Worm (Caenorhabditis elegans) whole organism, early embryonic: ENCODE data around the gene pat-6.

Experiments used
- B0310.2 ChIP-seq: sonication (generic microtip); optimal IDR thresholded peaks from 2 replicates; lab custom pipeline; 2016; ENCODE audit warnings: mild to moderate bottlenecking, missing genetic modification characterization, missing compliant biosample characterization
- F13C5.2 ChIP-seq: sonication (generic microtip); optimal IDR thresholded peaks from 2 replicates; lab custom pipeline; 2017; ENCODE audit warnings: mild to moderate bottlenecking, missing genetic modification characterization, inconsistent platforms, missing compliant biosample characterization
- aly-1 ChIP-seq: sonication (generic microtip); optimal IDR thresholded peaks from 2 replicates; lab custom pipeline; 2016; ENCODE audit warnings: missing genetic modification characterization, missing compliant biosample characterization
- ama-1 ChIP-seq: fragments of 150-350 bp; optimal IDR thresholded peaks from 2 replicates; lab custom pipeline; 2014
- ceh-13 ChIP-seq: fragments of 200-800 bp; sonication (Bioruptor generic); optimal IDR thresholded peaks from 2 replicates; lab custom pipeline; 2018; ENCODE audit warnings: mild to moderate bottlenecking, missing genetic modification characterization, missing compliant biosample characterization
- ceh-36 ChIP-seq: sonication (generic microtip); optimal IDR thresholded peaks from 2 replicates; lab custom pipeline; 2016; ENCODE audit warnings: missing genetic modification characterization, inconsistent platforms, missing compliant biosample characterization
- ets-7 ChIP-seq: sonication (generic microtip); optimal IDR thresholded peaks from 2 replicates; lab custom pipeline; 2016; ENCODE audit warnings: missing genotype, missing genetic modification characterization, missing compliant biosample characterization
- flt-1 ChIP-seq: fragments of 200-800 bp; sonication (Bioruptor generic); IDR thresholded peaks from 2 replicates; pipeline ENCODE4 v1.3.6; 2022; ENCODE audit warnings: missing genetic modification characterization, missing compliant biosample characterization
- hmbx-1 ChIP-seq: sonication (generic microtip); optimal IDR thresholded peaks from 2 replicates; lab custom pipeline; 2016; ENCODE audit warnings: mild to moderate bottlenecking, missing genetic modification characterization, missing compliant biosample characterization
- hmg-4 ChIP-seq: fragments of 200-800 bp; sonication (Bioruptor generic); optimal IDR thresholded peaks from 2 replicates; lab custom pipeline; 2018; ENCODE audit warnings: mild to moderate bottlenecking, missing genetic modification characterization, missing compliant biosample characterization
- hnd-1 ChIP-seq: sonication (generic microtip); optimal IDR thresholded peaks from 2 replicates; lab custom pipeline; 2016; ENCODE audit warnings: missing genetic modification characterization, missing compliant biosample characterization
- pes-1 ChIP-seq: fragments of 200-800 bp; sonication (Bioruptor generic); IDR thresholded peaks from 2 replicates; pipeline ENCODE4 v1.3.6; 2022; ENCODE audit warnings: missing genetic modification reagents, missing genetic modification characterization, missing compliant biosample characterization
- scrt-1 ChIP-seq: fragments of 200-800 bp; sonication (Bioruptor generic); IDR thresholded peaks from 2 replicates; pipeline ENCODE4 v1.3.6; 2022; ENCODE audit warnings: missing genetic modification characterization, missing compliant biosample characterization
- sea-1 ChIP-seq: fragments of 200-800 bp; sonication (Bioruptor generic); conservative IDR thresholded peaks from 2 replicates; pipeline ENCODE4 v1.3.6; 2022; ENCODE audit warnings: missing genetic modification characterization, missing compliant biosample characterization
- tbx-11 ChIP-seq: fragments of 200-800 bp; sonication (Bioruptor generic); IDR thresholded peaks from 2 replicates; pipeline ENCODE4 v1.3.6; 2022; ENCODE audit warnings: missing genetic modification characterization, missing compliant biosample characterization
- tbx-37 ChIP-seq: fragments of 200-800 bp; sonication (Bioruptor generic); conservative IDR thresholded peaks from 2 replicates; pipeline ENCODE4 v1.3.6; 2022; ENCODE audit warnings: missing genetic modification reagents, missing genetic modification characterization, missing compliant biosample characterization
- tra-4 ChIP-seq: sonication (generic microtip); optimal IDR thresholded peaks from 2 replicates; lab custom pipeline; 2017; ENCODE audit warnings: missing genetic modification characterization, missing compliant biosample characterization

The pat-6 gene

ce11 chrIV:302743-303142 lies 38.7 kb upstream of the pat-6 start:
- TF ChIP-seq ceh-36 (no peak), tra-4 (tag; lab: Kevin White, UChicago) (no peak), hmg-4 (GFP tag; lab: Kevin White, UChicago) (no peak), hnd-1 (tag; lab: Kevin White, UChicago) (no peak), tbx-37 (no peak), F13C5.2 (tag; lab: Kevin White, UChicago) (no peak), aly-1 (tag; lab: Kevin White, UChicago) (no peak)

DNA sequence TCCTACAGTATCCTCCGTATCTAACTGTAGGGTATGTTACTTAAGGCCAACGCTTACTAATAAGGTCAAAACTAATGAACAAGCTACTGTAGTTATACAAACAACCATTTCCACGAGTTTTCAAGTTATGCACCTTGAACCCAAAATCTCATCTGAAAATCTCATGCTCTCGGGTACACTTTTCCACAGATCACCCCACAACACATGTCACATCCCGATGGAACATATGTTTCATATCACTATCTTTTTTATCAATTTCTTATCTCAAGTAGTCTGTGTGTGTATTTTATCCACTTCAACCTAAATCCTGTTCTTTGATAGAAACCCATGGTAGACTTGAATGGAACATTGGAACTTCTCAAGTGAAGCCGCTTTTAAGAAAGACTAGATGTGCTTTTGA lies 36.3 kb upstream of the pat-6 start:
- TF ChIP-seq hnd-1 (tag; lab: Kevin White, UChicago) (no peak), ceh-13 (GFP tag; lab: Kevin White, UChicago) (no peak), scrt-1 (GFP tag; lab: Robert Waterston, UW) (no peak), pes-1 (GFP tag; lab: Robert Waterston, UW) (no peak), tbx-37 (no peak), hmg-4 (GFP tag; lab: Kevin White, UChicago) (no peak), B0310.2 (tag; lab: Kevin White, UChicago) (no peak), flt-1 (GFP tag; lab: Robert Waterston, UW) (no peak), ceh-36 (no peak), hmbx-1 (tag; lab: Kevin White, UChicago) (no peak), tra-4 (tag; lab: Kevin White, UChicago) (no peak), F13C5.2 (tag; lab: Kevin White, UChicago) (no peak), tbx-11 (no peak), ets-7 (tag; lab: Kevin White, UChicago) (no peak)

- no peak for TF ChIP-seq tbx-37
- TF ChIP-seq pes-1 (GFP tag; lab: Robert Waterston, UW), result no peak
- no peak for TF ChIP-seq sea-1 (GFP tag; lab: Robert Waterston, UW)
- no peak for TF ChIP-seq hnd-1 (tag; lab: Kevin White, UChicago)
- TF ChIP-seq flt-1 (GFP tag; lab: Robert Waterston, UW), result no peak
- TF ChIP-seq hmbx-1 (tag; lab: Kevin White, UChicago), result no peak
- no peak for TF ChIP-seq B0310.2 (tag; lab: Kevin White, UChicago)
- TF ChIP-seq ama-1 (lab: Kevin White, UChicago), result no peak
Measured at ce11 chrIV:299190-299589, 35.2 kb upstream of the pat-6 start.

DNA sequence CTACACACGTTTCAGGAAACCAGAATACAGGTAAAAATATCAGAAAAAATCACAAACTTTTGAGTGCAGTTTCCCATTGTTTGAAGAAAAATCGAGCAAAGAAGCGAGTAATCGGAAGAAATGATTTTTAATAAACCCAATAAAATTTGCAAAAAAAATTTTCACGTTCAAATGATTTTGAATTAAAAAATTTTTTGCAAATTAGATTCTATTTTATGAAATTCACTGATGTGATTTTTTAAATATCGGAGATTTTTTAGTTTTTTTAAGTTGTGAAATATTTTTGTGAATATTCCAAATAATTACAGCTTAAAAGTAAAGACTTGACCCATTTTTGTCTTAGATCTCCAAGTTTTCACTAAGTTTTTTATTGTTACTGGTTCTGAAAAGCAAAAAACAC lies 34.2 kb upstream of the pat-6 start, which contains the start of gene pnp-1:
pnp-1 (minus strand) TSS at position 101 of the 400 bp plus-strand sequence.
- TF ChIP-seq sea-1 (GFP tag; lab: Robert Waterston, UW) (no peak), flt-1 (GFP tag; lab: Robert Waterston, UW) (no peak), hmbx-1 (tag; lab: Kevin White, UChicago) (no peak), ets-7 (tag; lab: Kevin White, UChicago) (no peak), ceh-36 (no peak), B0310.2 (tag; lab: Kevin White, UChicago) (no peak), hmg-4 (GFP tag; lab: Kevin White, UChicago) (no peak), ceh-13 (GFP tag; lab: Kevin White, UChicago) (no peak), aly-1 (tag; lab: Kevin White, UChicago) (no peak), tbx-11 (no peak), tbx-37 (no peak), pes-1 (GFP tag; lab: Robert Waterston, UW) (no peak)

DNA sequence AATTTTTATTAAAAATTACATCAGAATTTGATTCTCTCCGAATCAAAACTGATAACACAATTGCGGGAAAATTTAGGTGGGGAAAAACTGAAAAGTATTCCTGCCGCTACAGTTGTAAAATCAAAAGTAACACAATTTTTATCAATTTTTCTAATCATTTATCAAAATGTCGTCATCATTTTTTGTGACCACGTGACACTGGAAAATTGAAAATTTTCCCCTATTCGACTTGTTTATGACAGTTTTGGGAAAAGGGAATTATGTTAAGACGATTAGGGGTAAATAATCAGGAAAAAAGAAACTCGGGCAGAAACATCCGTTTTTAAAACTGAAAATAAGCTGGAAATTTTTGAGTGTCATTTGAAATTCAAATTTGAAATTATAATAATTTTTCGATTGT lies 32.8 kb upstream of the pat-6 start:
- TF ChIP-seq B0310.2 (tag; lab: Kevin White, UChicago) (no peak), flt-1 (GFP tag; lab: Robert Waterston, UW) (no peak), sea-1 (GFP tag; lab: Robert Waterston, UW) (no peak), pes-1 (GFP tag; lab: Robert Waterston, UW) (no peak), F13C5.2 (tag; lab: Kevin White, UChicago) (no peak), ets-7 (tag; lab: Kevin White, UChicago) (no peak), tra-4 (tag; lab: Kevin White, UChicago) (no peak), ceh-36 (no peak), hmg-4 (GFP tag; lab: Kevin White, UChicago) (no peak), ama-1 (lab: Kevin White, UChicago) (no peak), scrt-1 (GFP tag; lab: Robert Waterston, UW) (no peak), tbx-11 (no peak), aly-1 (tag; lab: Kevin White, UChicago) (no peak), hnd-1 (tag; lab: Kevin White, UChicago) (no peak), ceh-13 (GFP tag; lab: Kevin White, UChicago) (no peak), hmbx-1 (tag; lab: Kevin White, UChicago) (no peak), tbx-37 (no peak)

ce11 chrIV:295734-296201 lies 31.7 kb upstream of the pat-6 start:
- no peak for TF ChIP-seq ceh-36
- TF ChIP-seq sea-1 (GFP tag; lab: Robert Waterston, UW), result no peak
- TF ChIP-seq B0310.2 (tag; lab: Kevin White, UChicago), result no peak
- TF ChIP-seq ets-7 (tag; lab: Kevin White, UChicago), result no peak
- no peak for TF ChIP-seq scrt-1 (GFP tag; lab: Robert Waterston, UW)
- TF ChIP-seq hnd-1 (tag; lab: Kevin White, UChicago), result no peak
- TF ChIP-seq hmbx-1 (tag; lab: Kevin White, UChicago), result no peak
- no peak for TF ChIP-seq F13C5.2 (tag; lab: Kevin White, UChicago)
- TF ChIP-seq ama-1 (lab: Kevin White, UChicago), result no peak
- no peak for TF ChIP-seq tra-4 (tag; lab: Kevin White, UChicago)
- TF ChIP-seq tbx-11, result no peak
- TF ChIP-seq tbx-37, result no peak
- TF ChIP-seq aly-1 (tag; lab: Kevin White, UChicago), result no peak
- no peak for TF ChIP-seq pes-1 (GFP tag; lab: Robert Waterston, UW)

DNA sequence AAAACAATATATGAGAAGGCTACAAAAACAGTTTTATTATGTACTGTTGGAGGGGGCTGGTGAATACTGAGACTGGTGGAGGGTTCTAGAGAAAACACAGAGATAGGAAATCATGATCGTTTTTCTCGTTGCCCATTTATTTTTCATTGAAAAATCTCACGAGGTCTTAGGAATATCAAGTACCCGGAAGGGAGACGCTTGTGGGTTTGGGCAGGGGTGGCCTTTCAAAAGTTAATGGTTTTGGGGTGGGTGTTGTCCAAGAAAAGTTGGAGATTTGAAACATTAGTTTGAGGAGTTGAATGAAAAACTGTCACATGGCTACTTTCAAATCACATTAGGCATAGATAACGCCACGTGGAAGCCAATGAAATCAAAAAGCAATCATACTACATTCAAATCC lies 30.7 kb upstream of the pat-6 start:
- TF ChIP-seq ets-7 (tag; lab: Kevin White, UChicago) (no peak), ceh-13 (GFP tag; lab: Kevin White, UChicago) (no peak), scrt-1 (GFP tag; lab: Robert Waterston, UW) (no peak), aly-1 (tag; lab: Kevin White, UChicago) (no peak), F13C5.2 (tag; lab: Kevin White, UChicago) (no peak), tbx-37 (no peak), ceh-36 (no peak), B0310.2 (tag; lab: Kevin White, UChicago) (no peak), flt-1 (GFP tag; lab: Robert Waterston, UW) (no peak), hmbx-1 (tag; lab: Kevin White, UChicago) (no peak), tbx-11 (no peak), hmg-4 (GFP tag; lab: Kevin White, UChicago) (no peak), ama-1 (lab: Kevin White, UChicago) (no peak), hnd-1 (tag; lab: Kevin White, UChicago) (no peak)
